Fruit fly (Drosophila melanogaster) whole organism, embryonic: ENCODE results near the gene CG33773.

Experiments used
- BEAF-32 ChIP-seq: fragments of 200-800 bp; sonication (Bioruptor generic); optimal IDR thresholded peaks from 3 replicates; lab custom pipeline; 2017; ENCODE audit warnings: missing biosample characterization, missing genetic modification characterization, mild to moderate bottlenecking, moderate library complexity, missing genetic modification reagents
- CG13296 ChIP-seq: fragments of 200-800 bp; sonication (Bioruptor generic); optimal IDR thresholded peaks from 3 replicates; lab custom pipeline; 2018; ENCODE audit warnings: missing biosample characterization, mild to moderate bottlenecking, missing genetic modification characterization
- CG14710 ChIP-seq: fragments of 200-800 bp; sonication (Bioruptor generic); optimal IDR thresholded peaks from 3 replicates; lab custom pipeline; 2019; ENCODE audit warnings: missing biosample characterization, mild to moderate bottlenecking, missing genetic modification characterization, moderate library complexity
- CG16815 ChIP-seq: fragments of 200-800 bp; sonication (Bioruptor generic); optimal IDR thresholded peaks from 3 replicates; lab custom pipeline; 2017; ENCODE audit warnings: missing biosample characterization, mild to moderate bottlenecking, missing genetic modification characterization
- CG17361 ChIP-seq: fragments of 200-800 bp; sonication (Bioruptor generic); IDR thresholded peaks from 3 replicates; pipeline ENCODE4 v1.3.6; 2022; ENCODE audit warnings: missing biosample characterization, missing genetic modification characterization
- CG17802 ChIP-seq: fragments of 200-800 bp; sonication (Bioruptor generic); optimal IDR thresholded peaks from 2 replicates; lab custom pipeline; 2018; ENCODE audit warnings: missing biosample characterization, mild to moderate bottlenecking, missing genetic modification characterization, moderate library complexity
- CG18764 ChIP-seq: fragments of 200-800 bp; sonication (Bioruptor generic); optimal IDR thresholded peaks from 3 replicates; lab custom pipeline; 2016; ENCODE audit warnings: missing biosample characterization, missing genetic modification characterization
- CG3163 ChIP-seq: fragments of 200-800 bp; sonication (Bioruptor generic); optimal IDR thresholded peaks from 3 replicates; lab custom pipeline; 2016; ENCODE audit warnings: missing biosample characterization, missing genetic modification characterization
- CG5180 ChIP-seq: fragments of 200-800 bp; sonication (Bioruptor generic); optimal IDR thresholded peaks from 3 replicates; lab custom pipeline; 2017; ENCODE audit warnings: missing biosample characterization, missing genetic modification characterization, mild to moderate bottlenecking, moderate library complexity, missing genetic modification reagents
- CG5245 ChIP-seq: fragments of 200-800 bp; sonication (Bioruptor generic); optimal IDR thresholded peaks from 3 replicates; lab custom pipeline; 2016; ENCODE audit warnings: missing biosample characterization, missing genetic modification characterization
- CG7745 ChIP-seq: fragments of 200-800 bp; sonication (Bioruptor generic); optimal IDR thresholded peaks from 2 replicates; lab custom pipeline; 2018; ENCODE audit warnings: missing biosample characterization, mild to moderate bottlenecking, missing genetic modification characterization, moderate library complexity
- CoRest ChIP-seq: fragments of 200-800 bp; sonication (Bioruptor generic); optimal IDR thresholded peaks from 3 replicates; lab custom pipeline; 2018; ENCODE audit warnings: missing biosample characterization, mild to moderate bottlenecking, missing genetic modification characterization, moderate library complexity
- Dll ChIP-seq: fragments of 200-800 bp; sonication (Bioruptor generic); IDR thresholded peaks from 4 replicates; pipeline ENCODE4 v1.3.6; 2022; ENCODE audit warnings: missing biosample characterization, missing genetic modification characterization; ENCODE audit not compliant: partially characterized antibody
- Eip74EF ChIP-seq, 2 experiments: fragments of 200-800 bp in 1 of 2; fragments of >200 bp in 1 of 2; sonication (Bioruptor generic) in 1 of 2; optimal IDR thresholded peaks; 2 replicates each; lab custom pipeline; 2017 to 2019; ENCODE audit warnings: missing biosample characterization in 2 of 2, missing genetic modification characterization in 2 of 2, mild to moderate bottlenecking in 1 of 2, moderate library complexity in 1 of 2
- GATAe ChIP-seq: fragments of 200-800 bp; sonication (Bioruptor generic); conservative IDR thresholded peaks from 2 replicates; pipeline ENCODE4 v1.3.6; 2022; ENCODE audit warnings: missing biosample characterization, missing genetic modification characterization
- HLH4C ChIP-seq: fragments of 200-800 bp; sonication (Bioruptor generic); IDR thresholded peaks from 3 replicates; pipeline ENCODE4 v1.3.6; 2022; ENCODE audit warnings: missing biosample characterization, missing genetic modification characterization; ENCODE audit not compliant: partially characterized antibody
- MTF-1 ChIP-seq: fragments of 200-800 bp; sonication (Bioruptor generic); optimal IDR thresholded peaks from 2 replicates; lab custom pipeline; 2018; ENCODE audit warnings: missing biosample characterization, mild to moderate bottlenecking, missing genetic modification characterization, borderline replicate concordance
- Max ChIP-seq: fragments of 200-800 bp; sonication (Bioruptor generic); optimal IDR thresholded peaks from 2 replicates; lab custom pipeline; 2016; ENCODE audit warnings: missing biosample characterization, mild to moderate bottlenecking, missing genetic modification characterization
- Scr ChIP-seq: fragments of 200-800 bp; sonication (Bioruptor generic); IDR thresholded peaks from 2 replicates; pipeline ENCODE4 v1.3.6; 2022; ENCODE audit warnings: missing biosample characterization, missing genetic modification characterization; ENCODE audit not compliant: partially characterized antibody
- Tbp ChIP-seq: fragments of >200 bp; optimal IDR thresholded peaks from 2 replicates; lab custom pipeline; 2018; ENCODE audit warnings: missing biosample characterization, missing genetic modification characterization
- ac ChIP-seq: fragments of 200-800 bp; sonication (Bioruptor generic); optimal IDR thresholded peaks from 3 replicates; lab custom pipeline; 2017; ENCODE audit warnings: missing biosample characterization, mild to moderate bottlenecking, missing genetic modification characterization
- ap ChIP-seq: fragments of 200-800 bp; sonication (Bioruptor generic); IDR thresholded peaks from 2 replicates; pipeline ENCODE4 v1.3.6; 2022; ENCODE audit warnings: missing biosample characterization, missing genetic modification characterization
- bab2 ChIP-seq: fragments of 200-800 bp; sonication (Bioruptor generic); optimal IDR thresholded peaks from 2 replicates; lab custom pipeline; 2016; ENCODE audit warnings: missing biosample characterization, missing genetic modification characterization
- br ChIP-seq: fragments of >200 bp; optimal IDR thresholded peaks from 2 replicates; lab custom pipeline; 2017
- btn ChIP-seq: fragments of 200-800 bp; sonication (Bioruptor generic); optimal IDR thresholded peaks from 2 replicates; lab custom pipeline; 2016; ENCODE audit warnings: missing biosample characterization, missing genetic modification characterization
- cas ChIP-seq: fragments of 200-800 bp; sonication (Bioruptor generic); IDR thresholded peaks from 2 replicates; pipeline ENCODE4 v1.3.6; 2022; ENCODE audit warnings: missing biosample characterization, missing genetic modification characterization
- chm ChIP-seq: fragments of 200-800 bp; sonication (Bioruptor generic); IDR thresholded peaks from 2 replicates; pipeline ENCODE4 v1.3.6; 2022; ENCODE audit warnings: missing biosample characterization, missing genetic modification characterization
- crol ChIP-seq: fragments of 200-800 bp; sonication (Bioruptor generic); IDR thresholded peaks from 2 replicates; pipeline ENCODE4 v1.3.6; 2022; ENCODE audit warnings: missing biosample characterization, missing genetic modification characterization
- dan ChIP-seq: fragments of 200-800 bp; sonication (Bioruptor generic); IDR thresholded peaks from 2 replicates; pipeline ENCODE4 v1.3.6; 2022; ENCODE audit warnings: missing biosample characterization, missing genetic modification characterization
- ems ChIP-seq: fragments of 200-800 bp; sonication (Bioruptor generic); optimal IDR thresholded peaks from 3 replicates; lab custom pipeline; 2016; ENCODE audit warnings: missing biosample characterization, missing genetic modification characterization
- esg ChIP-seq: fragments of 200-800 bp; sonication (Bioruptor generic); conservative IDR thresholded peaks from 2 replicates; pipeline ENCODE4 v1.3.6; 2022; ENCODE audit warnings: missing biosample characterization, missing genetic modification characterization
- hb ChIP-seq: fragments of 200-800 bp; sonication (Bioruptor generic); IDR thresholded peaks from 3 replicates; pipeline ENCODE4 v1.3.6; 2022; ENCODE audit warnings: missing biosample characterization, missing genetic modification characterization; ENCODE audit not compliant: partially characterized antibody
- inv ChIP-seq: fragments of 200-800 bp; sonication (Bioruptor generic); IDR thresholded peaks from 2 replicates; pipeline ENCODE4 v1.3.6; 2022; ENCODE audit warnings: missing biosample characterization, missing genetic modification characterization; ENCODE audit not compliant: partially characterized antibody
- lilli ChIP-seq: fragments of 200-800 bp; sonication (Bioruptor generic); optimal IDR thresholded peaks from 3 replicates; lab custom pipeline; 2016; ENCODE audit warnings: missing biosample characterization, missing genetic modification characterization
- otp ChIP-seq: fragments of 200-800 bp; sonication (Bioruptor generic); IDR thresholded peaks from 3 replicates; pipeline ENCODE4, ENCODE4 v1.3.6; 2022; ENCODE audit warnings: missing biosample characterization, missing genetic modification characterization
- p53 ChIP-seq: fragments of 200-800 bp; sonication (Bioruptor generic); optimal IDR thresholded peaks from 2 replicates; lab custom pipeline; 2016; ENCODE audit warnings: missing biosample characterization, missing genetic modification characterization
- pzg ChIP-seq: fragments of 200-800 bp; sonication (Bioruptor generic); optimal IDR thresholded peaks from 3 replicates; lab custom pipeline; 2018; ENCODE audit warnings: missing biosample characterization, mild to moderate bottlenecking, missing genetic modification characterization, moderate library complexity
- ranshi ChIP-seq: fragments of 200-800 bp; sonication (Bioruptor generic); IDR thresholded peaks from 2 replicates; pipeline ENCODE4 v1.3.6; 2022; ENCODE audit warnings: missing biosample characterization, missing genetic modification characterization
- salm ChIP-seq: fragments of 200-800 bp; sonication (Bioruptor generic); optimal IDR thresholded peaks from 2 replicates; lab custom pipeline; 2018; ENCODE audit warnings: missing biosample characterization, mild to moderate bottlenecking, missing genetic modification characterization
- seq ChIP-seq: fragments of 200-800 bp; sonication (Bioruptor generic); IDR thresholded peaks from 2 replicates; pipeline ENCODE4 v1.3.6; 2022; ENCODE audit warnings: missing biosample characterization, missing genetic modification characterization
- sim ChIP-seq: fragments of 200-800 bp; sonication (Bioruptor generic); IDR thresholded peaks from 2 replicates; pipeline ENCODE4 v1.3.6; 2022; ENCODE audit warnings: missing biosample characterization, missing genetic modification characterization
- sisA ChIP-seq: fragments of 200-800 bp; sonication (Bioruptor generic); IDR thresholded peaks from 2 replicates; pipeline ENCODE4 v1.3.6; 2022; ENCODE audit warnings: missing biosample characterization, missing genetic modification characterization
- sr ChIP-seq: fragments of 200-800 bp; sonication (Bioruptor generic); IDR thresholded peaks from 3 replicates; pipeline ENCODE4 v1.3.6; 2022; ENCODE audit warnings: missing biosample characterization, missing genetic modification characterization
- ssp ChIP-seq: fragments of 200-800 bp; sonication (Bioruptor generic); IDR thresholded peaks from 2 replicates; pipeline ENCODE4 v1.3.6; 2022; ENCODE audit warnings: missing biosample characterization, missing genetic modification characterization
- trem ChIP-seq: fragments of 200-800 bp; optimal IDR thresholded peaks from 3 replicates; lab custom pipeline; 2019; ENCODE audit warnings: missing biosample characterization, mild to moderate bottlenecking, missing genetic modification characterization, moderate library complexity
- tx ChIP-seq: fragments of 200-800 bp; sonication (Bioruptor generic); optimal IDR thresholded peaks from 2 replicates; lab custom pipeline; 2016; ENCODE audit warnings: missing biosample characterization, missing genetic modification characterization
- wek ChIP-seq: fragments of 200-800 bp; sonication (Bioruptor generic); optimal IDR thresholded peaks from 3 replicates; lab custom pipeline; 2018; ENCODE audit warnings: missing biosample characterization, mild to moderate bottlenecking, missing genetic modification characterization, moderate library complexity
- zen2 ChIP-seq: fragments of 200-800 bp; sonication (Bioruptor generic); IDR thresholded peaks from 3 replicates; pipeline ENCODE4 v1.3.6; 2022; ENCODE audit warnings: missing biosample characterization, missing genetic modification characterization; ENCODE audit not compliant: partially characterized antibody

The CG33773 gene

dm6 chr3R:31060708-31061625 lies 25.8 kb downstream of the CG33773 start, which contains the start of gene dco (continued):
- no peak for TF ChIP-seq CG5180 (GFP tag; lab: Kevin White, UChicago)
- TF ChIP-seq chm (GFP tag; lab: Robert Waterston, UW) = peak; percentile 69
- TF ChIP-seq esg = peak; percentile 30
- no peak for TF ChIP-seq ac (GFP tag; lab: Kevin White, UChicago)
- peak; percentile 92 for TF ChIP-seq bab2
- no peak for TF ChIP-seq hb (GFP tag; lab: Robert Waterston, UW)
- TF ChIP-seq Scr (GFP tag; lab: Robert Waterston, UW) = no peak
- TF ChIP-seq crol (GFP tag; lab: Robert Waterston, UW) = 0 out of 2 replicates have a peak, but pooled peaks have one; percentile 4
- TF ChIP-seq Eip74EF (GFP tag; optimal IDR thresholded peaks at IDR 0.05; lab: Kevin White, UChicago) = peak in 1 of 2 experiments; percentile 28
- TF ChIP-seq CG17802 (tag; lab: Kevin White, UChicago) = peak; percentile 64
- TF ChIP-seq BEAF-32 (GFP tag; lab: Kevin White, UChicago) = peak; percentile 41
- TF ChIP-seq tx (GFP tag; lab: Kevin White, UChicago) = peak; percentile 32
- TF ChIP-seq CG13296 (GFP tag; lab: Kevin White, UChicago) = no peak
- 0 out of 2 replicates have a peak, but pooled peaks have one; percentile 25 for TF ChIP-seq inv (GFP tag; lab: Robert Waterston, UW)
- no peak for TF ChIP-seq Dll (GFP tag; lab: Robert Waterston, UW)
- TF ChIP-seq GATAe (GFP tag; lab: Robert Waterston, UW) = no peak
- peak; percentile 94 for TF ChIP-seq CG5245 (GFP tag; lab: Kevin White, UChicago)
- TF ChIP-seq Max = peak; percentile 41
- peak; percentile 4 for TF ChIP-seq CG3163
- TF ChIP-seq pzg = peak; percentile 78
- peak; percentile 80 for TF ChIP-seq MTF-1 (GFP tag; lab: Kevin White, UChicago)
- TF ChIP-seq p53 (GFP tag; lab: Kevin White, UChicago) = peak; percentile 12
- 0 out of 2 replicates have a peak, but pooled peaks have one; percentile 20 for TF ChIP-seq sim (GFP tag; lab: Robert Waterston, UW)
- TF ChIP-seq CG18764 (GFP tag; lab: Kevin White, UChicago) = peak; percentile 72
- no peak for TF ChIP-seq br (lab: Kevin White, UChicago)
- TF ChIP-seq cas (GFP tag; lab: Robert Waterston, UW) = no peak
- TF ChIP-seq CG16815 (GFP tag; lab: Kevin White, UChicago) = peak; percentile 74
- no peak for TF ChIP-seq dan (GFP tag; lab: Robert Waterston, UW)
- peak; percentile 65 for TF ChIP-seq CoRest
- TF ChIP-seq CG14710 (tag; lab: Kevin White, UChicago) = peak; percentile 74
- peak; percentile 82 for TF ChIP-seq ssp (GFP tag; lab: Robert Waterston, UW)
- peak; percentile 13; the same call in 1 of the 3 replicates for TF ChIP-seq sr (GFP tag; lab: Robert Waterston, UW)
- TF ChIP-seq ranshi (GFP tag; lab: Robert Waterston, UW) = peak; percentile 82
- TF ChIP-seq otp (GFP tag; lab: Robert Waterston, UW) = no peak; the same call in 2 of the 3 replicates
- TF ChIP-seq btn (GFP tag; lab: Kevin White, UChicago) = peak; percentile 39
- TF ChIP-seq zen2 (GFP tag; lab: Robert Waterston, UW) = no peak
- no peak for TF ChIP-seq HLH4C (GFP tag; lab: Robert Waterston, UW)
- TF ChIP-seq seq (GFP tag; lab: Robert Waterston, UW) = no peak
- TF ChIP-seq salm (tag; lab: Kevin White, UChicago) = no peak
- TF ChIP-seq sisA (GFP tag; lab: Robert Waterston, UW) = peak; percentile 95
- no peak for TF ChIP-seq Tbp (GFP tag; lab: Kevin White, UChicago)
- TF ChIP-seq CG7745 (tag; lab: Kevin White, UChicago) = no peak
- TF ChIP-seq ems (GFP tag; lab: Kevin White, UChicago) = peak; percentile 42
- peak; percentile 58 for TF ChIP-seq CG17361 (GFP tag; lab: Robert Waterston, UW)
- peak; percentile 87 for TF ChIP-seq trem (tag; lab: Kevin White, UChicago)
- peak; percentile 31; the same call in 1 of the 2 replicates for TF ChIP-seq ap (GFP tag; lab: Robert Waterston, UW)
- TF ChIP-seq lilli = peak; percentile 72
- no peak for TF ChIP-seq wek (GFP tag; lab: Kevin White, UChicago)
